Worm (Caenorhabditis elegans) whole organism, mixed stage, embryonic: Measurements from ENCODE around the gene irld-21.

Experiments
- blmp-1 ChIP-seq: fragments of 150-350 bp; optimal IDR thresholded peaks from 2 replicates; lab custom pipeline; 2014; ENCODE audit warnings: missing biosample characterization, missing genetic modification characterization
- cnd-1 ChIP-seq: fragments of 200-800 bp; sonication (Bioruptor generic); optimal IDR thresholded peaks from 2 replicates; lab custom pipeline; 2018; ENCODE audit warnings: mild to moderate bottlenecking, missing genetic modification characterization, missing compliant biosample characterization
- elt-3 ChIP-seq: fragments of 150-350 bp; optimal IDR thresholded peaks from 2 replicates; lab custom pipeline; 2014; ENCODE audit warnings: missing biosample characterization, missing genetic modification characterization
- hlh-1 ChIP-seq: fragments of 150-350 bp; optimal IDR thresholded peaks from 2 replicates; lab custom pipeline; 2014; ENCODE audit warnings: missing biosample characterization, missing genetic modification reagents, missing genetic modification characterization
- lin-13 ChIP-seq: fragments of 150-350 bp; optimal IDR thresholded peaks from 2 replicates; lab custom pipeline; 2014; ENCODE audit warnings: missing biosample characterization, missing genetic modification characterization
- lin-32 ChIP-seq: fragments of 200-800 bp; sonication (Bioruptor generic); optimal IDR thresholded peaks from 2 replicates; lab custom pipeline; 2018; ENCODE audit warnings: mild to moderate bottlenecking, missing genetic modification characterization, missing compliant biosample characterization
- nhr-12 ChIP-seq: fragments of 150-350 bp; optimal IDR thresholded peaks from 2 replicates; lab custom pipeline; 2014; ENCODE audit warnings: missing biosample characterization, missing genetic modification characterization
- nhr-237 ChIP-seq: fragments of 150-350 bp; optimal IDR thresholded peaks from 2 replicates; lab custom pipeline; 2014; ENCODE audit warnings: missing biosample characterization, missing genetic modification characterization
- nhr-28 ChIP-seq: fragments of 150-350 bp; optimal IDR thresholded peaks from 2 replicates; lab custom pipeline; 2014; ENCODE audit warnings: missing biosample characterization, missing genetic modification characterization
- pha-4 ChIP-seq: fragments of 150-350 bp; optimal IDR thresholded peaks from 2 replicates; lab custom pipeline; 2018; ENCODE audit warnings: missing biosample characterization, missing genetic modification reagents, missing genetic modification characterization
- snpc-4 ChIP-seq: fragments of 150-350 bp; optimal IDR thresholded peaks from 2 replicates; lab custom pipeline; 2014; ENCODE audit warnings: missing biosample characterization, missing genetic modification characterization
- sptf-1 ChIP-seq: sonication (generic microtip); optimal IDR thresholded peaks from 2 replicates; lab custom pipeline; 2017; ENCODE audit warnings: mild to moderate bottlenecking, missing genetic modification characterization, moderate library complexity, missing compliant biosample characterization
- unc-62 ChIP-seq: fragments of 150-350 bp; optimal IDR thresholded peaks from 2 replicates; lab custom pipeline; 2014; ENCODE audit warnings: missing biosample characterization, missing genetic modification reagents, missing genetic modification characterization
- ztf-11 ChIP-seq: fragments of 150-350 bp; optimal IDR thresholded peaks from 2 replicates; lab custom pipeline; 2014; ENCODE audit warnings: missing biosample characterization, missing genetic modification characterization

ce11 chrIV:10148938-10149337 is 26.8 kb upstream of the irld-21 start, which contains the start of gene pigs-1:
- TF ChIP-seq lin-32 (no peak), lin-13 (no peak), ztf-11 (tag; lab: Kevin White, UChicago) (no peak), elt-3 (tag; lab: Kevin White, UChicago) (no peak), pha-4 (tag; lab: Kevin White, UChicago) (no peak), sptf-1 (tag; lab: Kevin White, UChicago) (no peak), hlh-1 (no peak), unc-62 (no peak), cnd-1 (tag; lab: Kevin White, UChicago) (no peak), blmp-1 (tag; lab: Kevin White, UChicago) (no peak), nhr-28 (tag; lab: Kevin White, UChicago) (no peak), snpc-4 (tag; lab: Kevin White, UChicago) (no peak), nhr-12 (tag; lab: Kevin White, UChicago) (no peak), nhr-237 (tag; lab: Kevin White, UChicago) (no peak)
